Worm (Caenorhabditis elegans) whole organism, midembryonic: Measurements from ENCODE around the gene F22E5.23.
"Not testable (repeated sequence)": the region's sequence is repeated elsewhere in the genome, so short reads cannot be mapped to it uniquely, and the experiment has no call there.

ENCODE experiments used
- T22C8.4 ChIP-seq: fragments of 200-800 bp; sonication (Bioruptor generic); IDR thresholded peaks from 2 replicates; pipeline ENCODE4 v1.3.6; 2022; ENCODE audit warnings: missing genetic modification characterization, missing compliant biosample characterization
- cog-1 ChIP-seq: sonication (generic microtip); optimal IDR thresholded peaks from 2 replicates; lab custom pipeline; 2016; ENCODE audit warnings: missing genetic modification characterization, missing compliant biosample characterization
- flt-1 ChIP-seq: fragments of 200-800 bp; sonication (Bioruptor generic); IDR thresholded peaks from 2 replicates; pipeline ENCODE4 v1.3.6; 2022; ENCODE audit warnings: missing genetic modification characterization, missing compliant biosample characterization
- klf-2 ChIP-seq: fragments of 200-800 bp; sonication (Bioruptor generic); conservative IDR thresholded peaks from 2 replicates; pipeline ENCODE4 v1.3.6; 2022; ENCODE audit warnings: missing genetic modification reagents, missing genetic modification characterization, missing compliant biosample characterization
- med-1 ChIP-seq: sonication (generic microtip); optimal IDR thresholded peaks from 2 replicates; lab custom pipeline; 2017; ENCODE audit warnings: missing genetic modification characterization, mild to moderate bottlenecking, missing compliant biosample characterization, antibody characterized with exemption, missing genetic modification reagents; ENCODE audit not compliant: insufficient read depth
- ref-1 ChIP-seq: fragments of 200-800 bp; sonication (Bioruptor generic); conservative IDR thresholded peaks from 2 replicates; pipeline ENCODE4 v1.3.6; 2022; ENCODE audit warnings: missing genetic modification reagents, missing genetic modification characterization, missing compliant biosample characterization
- tab-1 ChIP-seq: fragments of 200-800 bp; sonication (Bioruptor generic); IDR thresholded peaks from 2 replicates; pipeline ENCODE4 v1.3.6; 2022; ENCODE audit warnings: missing genetic modification characterization, missing compliant biosample characterization
- ztf-23 ChIP-seq: fragments of 200-800 bp; sonication (Bioruptor generic); IDR thresholded peaks from 2 replicates; pipeline ENCODE4 v1.3.6; 2022; ENCODE audit warnings: missing genetic modification reagents, missing genetic modification characterization, missing compliant biosample characterization
- ztf-29 ChIP-seq: fragments of 200-800 bp; sonication (Bioruptor generic); IDR thresholded peaks from 2 replicates; pipeline ENCODE4 v1.3.6; 2022; ENCODE audit warnings: missing genetic modification reagents, missing genetic modification characterization, missing compliant biosample characterization

- not testable (repeated sequence) for TF ChIP-seq cog-1 (tag; lab: Kevin White, UChicago); flt-1 (GFP tag; lab: Robert Waterston, UW); med-1 (GFP tag; lab: Kevin White, UChicago); ztf-29 (GFP tag; lab: Robert Waterston, UW); ztf-23; tab-1 (GFP tag; lab: Robert Waterston, UW); T22C8.4; ref-1; klf-2 (GFP tag; lab: Robert Waterston, UW)
These were observed 24.4 kb upstream of the F22E5.23 start, which contains the start of gene msrp-5 for ce11 chrII:2616634-2617033.
